Comparison of ENCODE assay signal across 1 fruit fly cellular context in genomic region chr3R:4479038-4479988, dm6.
TF ChIP-seq lines count a peak whose summit lies in the region.

CG31523 (minus strand) TSS chr3R:4479207.

TF ChIP-seq in whole organism, embryonic, 481 proteins besides CTCF, POLR2A, EP300 and RAD21 (continued from another document):
- TF ChIP-seq CG30020 (tag; optimal IDR thresholded peaks at IDR 0.05; lab: Kevin White, UChicago) (peak; percentile 21), MBD-R2 (GFP tag; IDR thresholded peaks at IDR 0.05; lab: Robert Waterston, UW) (peak; percentile 24; the same call in 1 of the 2 replicates), CG17361 (GFP tag; IDR thresholded peaks at IDR 0.05; lab: Robert Waterston, UW) (peak; percentile 53; the same call in 2 of the 3 replicates), CG18619 (GFP tag; optimal IDR thresholded peaks at IDR 0.05; lab: Kevin White, UChicago) (peak; percentile 27), Hmr (GFP tag; optimal IDR thresholded peaks at IDR 0.05; lab: Kevin White, UChicago) (no peak), inv (GFP tag; IDR thresholded peaks at IDR 0.05; lab: Robert Waterston, UW; ENCODE audit: partially characterized antibody) (peak; percentile 75), Lhr (GFP tag; optimal IDR thresholded peaks at IDR 0.05; lab: Kevin White, UChicago) (peak; percentile 59), Sox100B (GFP tag; optimal IDR thresholded peaks at IDR 0.05; lab: Kevin White, UChicago) (peak; percentile 11), CG8290 (GFP tag; optimal IDR thresholded peaks at IDR 0.05; lab: Kevin White, UChicago) (no peak), CG8290 (tag; optimal IDR thresholded peaks at IDR 0.05; lab: Kevin White, UChicago) (peak in 1 of 2 experiments; percentile 4), CG17612 (GFP tag; IDR thresholded peaks at IDR 0.05; lab: Robert Waterston, UW) (no peak), Doc3 (GFP tag; IDR thresholded peaks at IDR 0.05; lab: Robert Waterston, UW; ENCODE audit: partially characterized antibody) (peak; percentile 58), ato (GFP tag; IDR thresholded peaks at IDR 0.05; lab: Robert Waterston, UW; ENCODE audit: partially characterized antibody) (peak; percentile 37; the same call in 1 of the 2 replicates), CG13296 (GFP tag; optimal IDR thresholded peaks at IDR 0.05; lab: Kevin White, UChicago) (no peak), vnd (GFP tag; IDR thresholded peaks at IDR 0.05; lab: Robert Waterston, UW; ENCODE audit: partially characterized antibody) (0 out of 3 replicates have a peak, but pooled peaks have one; percentile 56), CoRest (tag; optimal IDR thresholded peaks at IDR 0.05; lab: Kevin White, UChicago) (peak; percentile 41), Sry-δ (GFP tag; optimal IDR thresholded peaks at IDR 0.05; lab: Kevin White, UChicago) (peak; percentile 57), Hr51 (GFP tag; optimal IDR thresholded peaks at IDR 0.05; lab: Kevin White, UChicago) (no peak), CG42726 (GFP tag; IDR thresholded peaks at IDR 0.05; lab: Robert Waterston, UW; ENCODE audit: partially characterized antibody) (peak; percentile 38; the same call in 1 of the 2 replicates), CG4854 (GFP tag; optimal IDR thresholded peaks at IDR 0.05; lab: Kevin White, UChicago) (no peak), Tbp (GFP tag; optimal IDR thresholded peaks at IDR 0.05; lab: Kevin White, UChicago) (peak; percentile 99), Ptx1 (GFP tag; IDR thresholded peaks at IDR 0.05; lab: Robert Waterston, UW) (no peak), CG15514 (GFP tag; optimal IDR thresholded peaks at IDR 0.05; lab: Kevin White, UChicago) (peak; percentile 49), da (GFP tag; optimal IDR thresholded peaks at IDR 0.05; lab: Kevin White, UChicago) (no peak), CG34224 (GFP tag; IDR thresholded peaks at IDR 0.05; lab: Robert Waterston, UW; ENCODE audit: partially characterized antibody) (peak; percentile 70; the same call in 2 of the 3 replicates), CG13287 (GFP tag; IDR thresholded peaks at IDR 0.05; lab: Robert Waterston, UW; ENCODE audit: partially characterized antibody) (peak; percentile 78), Lpt (GFP tag; optimal IDR thresholded peaks at IDR 0.05; lab: Kevin White, UChicago) (no peak), YL-1 (GFP tag; optimal IDR thresholded peaks at IDR 0.05; lab: Kevin White, UChicago) (no peak), CG4424 (GFP tag; optimal IDR thresholded peaks at IDR 0.05; lab: Kevin White, UChicago) (peak; percentile 19), yki (optimal IDR thresholded peaks at IDR 0.05; lab: Kevin White, UChicago) (no peak), CG30403 (GFP tag; optimal IDR thresholded peaks at IDR 0.05; lab: Kevin White, UChicago) (peak; percentile 14), CG1603 (tag; optimal IDR thresholded peaks at IDR 0.05; lab: Kevin White, UChicago) (peak; percentile 49), tll (GFP tag; optimal IDR thresholded peaks at IDR 0.05; lab: Kevin White, UChicago) (peak; percentile 32 to 90), CG6765 (GFP tag; optimal IDR thresholded peaks at IDR 0.05; lab: Kevin White, UChicago) (no peak), gfzf (GFP tag; optimal IDR thresholded peaks at IDR 0.05; lab: Kevin White, UChicago) (peak; percentile 55), chinmo (GFP tag; IDR thresholded peaks at IDR 0.05; lab: Robert Waterston, UW; ENCODE audit: partially characterized antibody) (0 out of 4 replicates have a peak, but pooled peaks have one; percentile 37), lola (GFP tag; optimal IDR thresholded peaks at IDR 0.05; lab: Kevin White, UChicago) (peak in 1 of 3 experiments; percentile 12), nmo (GFP tag; optimal IDR thresholded peaks at IDR 0.05; lab: Kevin White, UChicago) (peak; percentile 48), hbn (GFP tag; IDR thresholded peaks at IDR 0.05; lab: Robert Waterston, UW; ENCODE audit: partially characterized antibody) (peak; percentile 76), HLHmδ (GFP tag; optimal IDR thresholded peaks at IDR 0.05; lab: Kevin White, UChicago) (no peak), pzg (GFP tag; optimal IDR thresholded peaks at IDR 0.05; lab: Kevin White, UChicago) (peak; percentile 45), sna (GFP tag; IDR thresholded peaks at IDR 0.05; lab: Robert Waterston, UW; ENCODE audit: partially characterized antibody) (peak; percentile 82), HLH4C (GFP tag; IDR thresholded peaks at IDR 0.05; lab: Robert Waterston, UW; ENCODE audit: partially characterized antibody) (peak; percentile 61), CG12659 (GFP tag; optimal IDR thresholded peaks at IDR 0.05; lab: Kevin White, UChicago) (peak; percentile 31), Pdp1 (GFP tag; optimal IDR thresholded peaks at IDR 0.05; lab: Kevin White, UChicago) (no peak), zen2 (GFP tag; IDR thresholded peaks at IDR 0.05; lab: Robert Waterston, UW; ENCODE audit: partially characterized antibody) (peak; percentile 62; the same call in 2 of the 3 replicates), sens (GFP tag; lab: Kevin White, UChicago) (peak; percentile 49), Dll (GFP tag; IDR thresholded peaks at IDR 0.05; lab: Robert Waterston, UW; ENCODE audit: partially characterized antibody) (peak; percentile 79), CG5953 (GFP tag; IDR thresholded peaks at IDR 0.05; lab: Robert Waterston, UW) (no peak), Scr (GFP tag; IDR thresholded peaks at IDR 0.05; lab: Robert Waterston, UW; ENCODE audit: partially characterized antibody) (peak; percentile 77), Opbp (GFP tag; IDR thresholded peaks at IDR 0.05; lab: Robert Waterston, UW; ENCODE audit: partially characterized antibody) (peak; percentile 89), Sin3A (optimal IDR thresholded peaks at IDR 0.05; lab: Kevin White, UChicago) (peak; percentile 16), row (GFP tag; IDR thresholded peaks at IDR 0.05; lab: Robert Waterston, UW) (peak; percentile 89), Dref (GFP tag; IDR thresholded peaks at IDR 0.05; lab: Robert Waterston, UW) (peak; percentile 64), kni (GFP tag; optimal IDR thresholded peaks at IDR 0.05; lab: Kevin White, UChicago) (peak; percentile 34), Ets65A (GFP tag; lab: Kevin White, UChicago) (peak; percentile 81), nerfin-1 (tag; optimal IDR thresholded peaks at IDR 0.05; lab: Kevin White, UChicago) (no peak), bbx (GFP tag; IDR thresholded peaks at IDR 0.05; lab: Robert Waterston, UW; ENCODE audit: partially characterized antibody) (peak; percentile 58; the same call in 1 of the 2 replicates), stwl (tag; optimal IDR thresholded peaks at IDR 0.05; lab: Kevin White, UChicago) (peak; percentile 83), CG6689 (GFP tag; IDR thresholded peaks at IDR 0.05; lab: Robert Waterston, UW) (no peak), CG12391 (tag; optimal IDR thresholded peaks at IDR 0.05; lab: Kevin White, UChicago) (peak; percentile 22)
